Worm (Caenorhabditis elegans): ENCODE results near the gene acdh-13.

acdh-13 gene

ce11 chrIV:8532796-8533195 is 34.2 kb upstream of the acdh-13 start:
- no peak for TF ChIP-seq ztf-29 (GFP tag; IDR thresholded peaks at IDR 0.05)

- TF ChIP-seq med-1 (GFP tag; optimal IDR thresholded peaks at IDR 0.05; ENCODE audit: insufficient read depth) = no peak
These were observed 33.4 kb upstream of the acdh-13 start for ce11 chrIV:8532024-8532423.

- no peak for TF ChIP-seq ztf-23 (GFP tag; IDR thresholded peaks at IDR 0.05)
- no peak for TF ChIP-seq ref-1 (GFP tag; conservative IDR thresholded peaks at IDR 0.05)
- TF ChIP-seq ztf-29 (GFP tag; IDR thresholded peaks at IDR 0.05) = no peak
- no peak for TF ChIP-seq T22C8.4 (GFP tag; IDR thresholded peaks at IDR 0.05)
- TF ChIP-seq flt-1 (GFP tag; IDR thresholded peaks at IDR 0.05) = no peak
- no peak for TF ChIP-seq tab-1 (GFP tag; IDR thresholded peaks at IDR 0.05)
- no peak for TF ChIP-seq med-1 (GFP tag; optimal IDR thresholded peaks at IDR 0.05; ENCODE audit: insufficient read depth)
- no peak for TF ChIP-seq klf-2 (GFP tag; conservative IDR thresholded peaks at IDR 0.05)
These were observed 31.7 kb upstream of the acdh-13 start for ce11 chrIV:8530042-8531027.

- TF ChIP-seq cog-1 (tag; optimal IDR thresholded peaks at IDR 0.05) (no peak), ztf-23 (GFP tag; IDR thresholded peaks at IDR 0.05) (no peak), ref-1 (GFP tag; conservative IDR thresholded peaks at IDR 0.05) (no peak), flt-1 (GFP tag; IDR thresholded peaks at IDR 0.05) (no peak), med-1 (GFP tag; optimal IDR thresholded peaks at IDR 0.05; ENCODE audit: insufficient read depth) (no peak), ztf-29 (GFP tag; IDR thresholded peaks at IDR 0.05) (no peak), klf-2 (GFP tag; conservative IDR thresholded peaks at IDR 0.05) (no peak), tab-1 (GFP tag; IDR thresholded peaks at IDR 0.05) (no peak), T22C8.4 (GFP tag; IDR thresholded peaks at IDR 0.05) (no peak)
These were observed 30.4 kb upstream of the acdh-13 start for ce11 chrIV:8529039-8529438.

- TF ChIP-seq tab-1 (GFP tag; IDR thresholded peaks at IDR 0.05) = no peak
- TF ChIP-seq ztf-23 (GFP tag; IDR thresholded peaks at IDR 0.05) = no peak
- TF ChIP-seq T22C8.4 (GFP tag; IDR thresholded peaks at IDR 0.05) = no peak
- no peak for TF ChIP-seq cog-1 (tag; optimal IDR thresholded peaks at IDR 0.05)
- TF ChIP-seq klf-2 (GFP tag; conservative IDR thresholded peaks at IDR 0.05) = no peak
- no peak for TF ChIP-seq ztf-29 (GFP tag; IDR thresholded peaks at IDR 0.05)
- TF ChIP-seq flt-1 (GFP tag; IDR thresholded peaks at IDR 0.05) = no peak
- TF ChIP-seq med-1 (GFP tag; optimal IDR thresholded peaks at IDR 0.05; ENCODE audit: insufficient read depth) = no peak
- TF ChIP-seq ref-1 (GFP tag; conservative IDR thresholded peaks at IDR 0.05) = no peak
These were observed 29.7 kb upstream of the acdh-13 start for ce11 chrIV:8528345-8528744.

ce11 chrIV:8527598-8528012 is 29.0 kb upstream of the acdh-13 start:
- TF ChIP-seq med-1 (GFP tag; optimal IDR thresholded peaks at IDR 0.05; ENCODE audit: insufficient read depth) (no peak), T22C8.4 (GFP tag; IDR thresholded peaks at IDR 0.05) (no peak), ztf-23 (GFP tag; IDR thresholded peaks at IDR 0.05) (no peak), klf-2 (GFP tag; conservative IDR thresholded peaks at IDR 0.05) (no peak), ztf-29 (GFP tag; IDR thresholded peaks at IDR 0.05) (no peak), cog-1 (tag; optimal IDR thresholded peaks at IDR 0.05) (no peak), flt-1 (GFP tag; IDR thresholded peaks at IDR 0.05) (no peak), ref-1 (GFP tag; conservative IDR thresholded peaks at IDR 0.05) (no peak), tab-1 (GFP tag; IDR thresholded peaks at IDR 0.05) (no peak)

- TF ChIP-seq T22C8.4 (GFP tag; IDR thresholded peaks at IDR 0.05) (no peak), ztf-29 (GFP tag; IDR thresholded peaks at IDR 0.05) (no peak)
These were observed 28.0 kb upstream of the acdh-13 start for ce11 chrIV:8526579-8526978.

- TF ChIP-seq tab-1 (GFP tag; IDR thresholded peaks at IDR 0.05) = no peak
- no peak for TF ChIP-seq ztf-29 (GFP tag; IDR thresholded peaks at IDR 0.05)
- no peak for TF ChIP-seq ref-1 (GFP tag; conservative IDR thresholded peaks at IDR 0.05)
- no peak for TF ChIP-seq flt-1 (GFP tag; IDR thresholded peaks at IDR 0.05)
- TF ChIP-seq klf-2 (GFP tag; conservative IDR thresholded peaks at IDR 0.05) = no peak
- no peak for TF ChIP-seq cog-1 (tag; optimal IDR thresholded peaks at IDR 0.05)
- TF ChIP-seq ztf-23 (GFP tag; IDR thresholded peaks at IDR 0.05) = no peak
- TF ChIP-seq T22C8.4 (GFP tag; IDR thresholded peaks at IDR 0.05) = no peak
- TF ChIP-seq med-1 (GFP tag; optimal IDR thresholded peaks at IDR 0.05; ENCODE audit: insufficient read depth) = no peak
These were observed 27.4 kb upstream of the acdh-13 start for ce11 chrIV:8526050-8526449.

ce11 chrIV:8523981-8524380 is 25.4 kb upstream of the acdh-13 start:
- TF ChIP-seq cog-1 (tag; optimal IDR thresholded peaks at IDR 0.05) (no peak), ref-1 (GFP tag; conservative IDR thresholded peaks at IDR 0.05) (no peak), T22C8.4 (GFP tag; IDR thresholded peaks at IDR 0.05) (no peak), flt-1 (GFP tag; IDR thresholded peaks at IDR 0.05) (no peak), tab-1 (GFP tag; IDR thresholded peaks at IDR 0.05) (no peak), med-1 (GFP tag; optimal IDR thresholded peaks at IDR 0.05; ENCODE audit: insufficient read depth) (no peak), ztf-23 (GFP tag; IDR thresholded peaks at IDR 0.05) (no peak), ztf-29 (GFP tag; IDR thresholded peaks at IDR 0.05) (no peak), klf-2 (GFP tag; conservative IDR thresholded peaks at IDR 0.05) (no peak)

ce11 chrIV:8520594-8520993 is 22.0 kb upstream of the acdh-13 start, which contains the start of gene pkg-2:
Gene pkg-2, plus strand, starts transcription at chrIV:8520894.
- TF ChIP-seq med-1 (GFP tag; optimal IDR thresholded peaks at IDR 0.05; ENCODE audit: insufficient read depth) (no peak), flt-1 (GFP tag; IDR thresholded peaks at IDR 0.05) (no peak), ztf-29 (GFP tag; IDR thresholded peaks at IDR 0.05) (no peak), klf-2 (GFP tag; conservative IDR thresholded peaks at IDR 0.05) (no peak), T22C8.4 (GFP tag; IDR thresholded peaks at IDR 0.05) (no peak), ztf-23 (GFP tag; IDR thresholded peaks at IDR 0.05) (no peak), ref-1 (GFP tag; conservative IDR thresholded peaks at IDR 0.05) (no peak), cog-1 (tag; optimal IDR thresholded peaks at IDR 0.05) (no peak), tab-1 (GFP tag; IDR thresholded peaks at IDR 0.05) (no peak)

Measured in whole organism, midembryonic.